Fruit fly (Drosophila melanogaster) whole organism, embryonic: ENCODE results near the gene Gr93a.
A peak's percentile ranks its signal among the peaks of the same experiment; 100 is the strongest.

Source experiments
- Ada2b ChIP-seq: fragments of 200-800 bp; sonication (Bioruptor generic); IDR thresholded peaks from 2 replicates; pipeline ENCODE4 v1.3.6; 2022; ENCODE audit warnings: missing biosample characterization, missing genetic modification characterization
- Bgb ChIP-seq: fragments of 200-800 bp; sonication (Bioruptor generic); IDR thresholded peaks from 2 replicates; pipeline ENCODE4 v1.3.6; 2022; ENCODE audit warnings: missing biosample characterization, missing genetic modification characterization; ENCODE audit not compliant: partially characterized antibody
- Blimp-1 ChIP-seq: fragments of 200-800 bp; sonication (Bioruptor generic); optimal IDR thresholded peaks from 3 replicates; lab custom pipeline; 2018; ENCODE audit warnings: missing biosample characterization, missing genetic modification characterization, mild to moderate bottlenecking, moderate library complexity, missing genetic modification reagents
- C15 ChIP-seq: fragments of 200-800 bp; sonication (Bioruptor generic); IDR thresholded peaks from 3 replicates; pipeline ENCODE4 v1.3.6; 2022; ENCODE audit warnings: missing biosample characterization, missing genetic modification characterization
- CG10959 ChIP-seq: fragments of 200-800 bp; sonication (Bioruptor generic); IDR thresholded peaks from 2 replicates; pipeline ENCODE4 v1.3.6; 2022; ENCODE audit warnings: missing biosample characterization, missing genetic modification characterization
- CG11696 ChIP-seq: fragments of 200-800 bp; sonication (Bioruptor generic); IDR thresholded peaks from 2 replicates; pipeline ENCODE4 v1.3.6; 2022; ENCODE audit warnings: missing biosample characterization, missing genetic modification characterization
- CG11723 ChIP-seq: fragments of 200-800 bp; sonication (Bioruptor generic); optimal IDR thresholded peaks from 2 replicates; lab custom pipeline; 2017; ENCODE audit warnings: missing biosample characterization, mild to moderate bottlenecking, missing genetic modification characterization
- CG12155 ChIP-seq: fragments of 200-800 bp; sonication (Bioruptor generic); optimal IDR thresholded peaks from 3 replicates; lab custom pipeline; 2016; ENCODE audit warnings: missing biosample characterization, missing genetic modification characterization
- CG12942 ChIP-seq: fragments of 200-800 bp; sonication (Bioruptor generic); optimal IDR thresholded peaks from 3 replicates; lab custom pipeline; 2016; ENCODE audit warnings: missing biosample characterization, missing genetic modification characterization
- CG14050 ChIP-seq: fragments of 200-800 bp; sonication (Bioruptor generic); IDR thresholded peaks from 3 replicates; pipeline ENCODE4 v1.3.6; 2022; ENCODE audit warnings: missing biosample characterization, missing genetic modification characterization
- CG1529 ChIP-seq: fragments of 200-800 bp; sonication (Bioruptor generic); optimal IDR thresholded peaks from 3 replicates; lab custom pipeline; 2018; ENCODE audit warnings: missing biosample characterization, missing genetic modification characterization
- CG1647 ChIP-seq: fragments of 200-800 bp; sonication (Bioruptor generic); optimal IDR thresholded peaks from 3 replicates; lab custom pipeline; 2016; ENCODE audit warnings: missing biosample characterization, missing genetic modification characterization
- CG17612 ChIP-seq: fragments of 200-800 bp; sonication (Bioruptor generic); IDR thresholded peaks from 2 replicates; pipeline ENCODE4 v1.3.6; 2022; ENCODE audit warnings: missing biosample characterization, missing genetic modification characterization
- CG17802 ChIP-seq: fragments of 200-800 bp; sonication (Bioruptor generic); optimal IDR thresholded peaks from 2 replicates; lab custom pipeline; 2018; ENCODE audit warnings: missing biosample characterization, mild to moderate bottlenecking, missing genetic modification characterization, moderate library complexity
- CG2120 ChIP-seq: fragments of 200-800 bp; sonication (Bioruptor generic); optimal IDR thresholded peaks from 3 replicates; lab custom pipeline; 2016; ENCODE audit warnings: missing biosample characterization, missing genetic modification characterization
- CG32767 ChIP-seq: fragments of 200-800 bp; sonication (Bioruptor generic); IDR thresholded peaks from 2 replicates; pipeline ENCODE4 v1.3.6; 2022; ENCODE audit warnings: missing biosample characterization, missing genetic modification characterization
- CG33213 ChIP-seq: fragments of 200-800 bp; sonication (Bioruptor generic); optimal IDR thresholded peaks from 3 replicates; lab custom pipeline; 2016; ENCODE audit warnings: missing biosample characterization, missing genetic modification characterization
- CG4328 ChIP-seq: fragments of 200-800 bp; sonication (Bioruptor generic); optimal IDR thresholded peaks from 3 replicates; lab custom pipeline; 2017; ENCODE audit warnings: missing biosample characterization, missing genetic modification reagents, missing genetic modification characterization
- CG4730 ChIP-seq: fragments of 200-800 bp; sonication (Bioruptor generic); IDR thresholded peaks from 2 replicates; pipeline ENCODE4 v1.3.6; 2022; ENCODE audit warnings: missing biosample characterization, missing genetic modification characterization
- CG6813 ChIP-seq: fragments of 200-800 bp; sonication (Bioruptor generic); optimal IDR thresholded peaks from 2 replicates; lab custom pipeline; 2017; ENCODE audit warnings: missing biosample characterization, missing genetic modification characterization, mild to moderate bottlenecking, moderate library complexity, missing genetic modification reagents
- CG8388 ChIP-seq: fragments of 200-800 bp; sonication (Bioruptor generic); optimal IDR thresholded peaks from 2 replicates; lab custom pipeline; 2019; ENCODE audit warnings: missing biosample characterization, mild to moderate bottlenecking, missing genetic modification characterization, moderate library complexity
- CTCF ChIP-seq: fragments of 200-800 bp; sonication (Bioruptor generic); optimal IDR thresholded peaks from 2 replicates; lab custom pipeline; 2017; ENCODE audit warnings: missing biosample characterization, mild to moderate bottlenecking, missing genetic modification characterization, moderate library complexity
- GATAe ChIP-seq: fragments of 200-800 bp; sonication (Bioruptor generic); conservative IDR thresholded peaks from 2 replicates; pipeline ENCODE4 v1.3.6; 2022; ENCODE audit warnings: missing biosample characterization, missing genetic modification characterization
- Jarid2 ChIP-seq: fragments of 200-800 bp; sonication (Bioruptor generic); optimal IDR thresholded peaks from 3 replicates; lab custom pipeline; 2017; ENCODE audit warnings: mild to moderate bottlenecking, missing biosample characterization, missing genetic modification reagents, missing genetic modification characterization
- MBD-R2 ChIP-seq: fragments of 200-800 bp; sonication (Bioruptor generic); IDR thresholded peaks from 2 replicates; pipeline ENCODE4 v1.3.6; 2022; ENCODE audit warnings: missing biosample characterization, missing genetic modification characterization
- Mad ChIP-seq: fragments of 200-800 bp; sonication (Bioruptor generic); optimal IDR thresholded peaks from 2 replicates; lab custom pipeline; 2016; ENCODE audit warnings: missing biosample characterization, missing genetic modification characterization
- Mrtf ChIP-seq: fragments of 200-800 bp; sonication (Bioruptor generic); IDR thresholded peaks from 3 replicates; pipeline ENCODE4 v1.3.6; 2022; ENCODE audit warnings: missing biosample characterization, missing genetic modification characterization
- Oaz ChIP-seq: fragments of 200-800 bp; sonication (Bioruptor generic); IDR thresholded peaks from 2 replicates; pipeline ENCODE4 v1.3.6; 2022; ENCODE audit warnings: missing biosample characterization, missing genetic modification characterization
- Pdp1 ChIP-seq, 2 experiments: fragments of 200-800 bp; sonication (Bioruptor generic); optimal IDR thresholded peaks; 3 replicates each; lab custom pipeline; 2016; ENCODE audit warnings: missing biosample characterization in 2 of 2, missing genetic modification characterization in 2 of 2, mild to moderate bottlenecking in 1 of 2, moderate library complexity in 1 of 2
- Six4 ChIP-seq: fragments of 200-800 bp; sonication (Bioruptor generic); optimal IDR thresholded peaks from 2 replicates; lab custom pipeline; 2016; ENCODE audit warnings: missing biosample characterization, missing genetic modification characterization
- abd-A ChIP-seq: fragments of 200-800 bp; sonication (Bioruptor generic); optimal IDR thresholded peaks from 3 replicates; lab custom pipeline; 2019; ENCODE audit warnings: missing biosample characterization, mild to moderate bottlenecking, missing genetic modification characterization, moderate library complexity
- ara ChIP-seq: fragments of 200-800 bp; sonication (Bioruptor generic); IDR thresholded peaks from 2 replicates; pipeline ENCODE4 v1.3.6; 2022; ENCODE audit warnings: missing biosample characterization, missing genetic modification characterization
- cad ChIP-seq: fragments of >200 bp; optimal IDR thresholded peaks from 2 replicates; lab custom pipeline; 2017; ENCODE audit warnings: missing biosample characterization, missing genetic modification characterization
- dysf ChIP-seq: fragments of 200-800 bp; sonication (Bioruptor generic); IDR thresholded peaks from 3 replicates; pipeline ENCODE4 v1.3.6; 2022; ENCODE audit warnings: missing biosample characterization, missing genetic modification characterization
- fu2 ChIP-seq: fragments of 200-800 bp; sonication (Bioruptor generic); optimal IDR thresholded peaks from 2 replicates; lab custom pipeline; 2016; ENCODE audit warnings: missing biosample characterization, missing genetic modification characterization
- gsb-n ChIP-seq: fragments of 200-800 bp; sonication (Bioruptor generic); optimal IDR thresholded peaks from 3 replicates; lab custom pipeline; 2018; ENCODE audit warnings: missing biosample characterization, mild to moderate bottlenecking, missing genetic modification characterization
- jumu ChIP-seq: fragments of 200-800 bp; sonication (Bioruptor generic); optimal IDR thresholded peaks from 3 replicates; lab custom pipeline; 2016; ENCODE audit warnings: missing biosample characterization, missing genetic modification characterization
- kni ChIP-seq: fragments of 200-800 bp; sonication (Bioruptor generic); optimal IDR thresholded peaks from 3 replicates; lab custom pipeline; 2017; ENCODE audit warnings: mild to moderate bottlenecking, missing biosample characterization, missing genetic modification reagents, missing genetic modification characterization
- lab ChIP-seq: fragments of 200-800 bp; sonication (Bioruptor generic); optimal IDR thresholded peaks from 3 replicates; lab custom pipeline; 2017; ENCODE audit warnings: missing biosample characterization, missing genetic modification characterization, mild to moderate bottlenecking, moderate library complexity, missing genetic modification reagents
- lbe ChIP-seq: fragments of 200-800 bp; sonication (Bioruptor generic); optimal IDR thresholded peaks from 2 replicates; lab custom pipeline; 2016; ENCODE audit warnings: missing biosample characterization, mild to moderate bottlenecking, missing genetic modification characterization
- lmd ChIP-seq: fragments of 200-800 bp; sonication (Bioruptor generic); IDR thresholded peaks from 2 replicates; pipeline ENCODE4 v1.3.6; 2022; ENCODE audit warnings: missing biosample characterization, missing genetic modification characterization
- mam ChIP-seq: fragments of 200-800 bp; sonication (Bioruptor generic); optimal IDR thresholded peaks from 3 replicates; lab custom pipeline; 2016; ENCODE audit warnings: missing biosample characterization, missing genetic modification characterization
- org-1 ChIP-seq: fragments of 200-800 bp; sonication (Bioruptor generic); optimal IDR thresholded peaks from 2 replicates; lab custom pipeline; 2017; ENCODE audit warnings: missing biosample characterization, missing genetic modification characterization
- pan ChIP-seq, 4 experiments: fragments of >200 bp in 3 of 4; fragments of 200-800 bp in 1 of 4; sonication (Bioruptor generic) in 1 of 4; optimal IDR thresholded peaks in 3 of 4; IDR thresholded peaks in 1 of 4; 2 replicates each; pipeline versions ENCODE4 v1.3.6 to Lab custom; 2017 to 2022; ENCODE audit warnings: missing biosample characterization in 2 of 4, missing genetic modification characterization in 2 of 4, mixed read lengths in 1 of 4
- pum ChIP-seq: fragments of 200-800 bp; sonication (Bioruptor generic); optimal IDR thresholded peaks from 2 replicates; lab custom pipeline; 2016; ENCODE audit warnings: missing biosample characterization, missing genetic modification characterization
- sd ChIP-seq: fragments of 200-800 bp; sonication (Bioruptor generic); optimal IDR thresholded peaks from 3 replicates; lab custom pipeline; 2018; ENCODE audit warnings: missing biosample characterization, mild to moderate bottlenecking, missing genetic modification characterization, moderate library complexity
- sens-2 ChIP-seq: fragments of 200-800 bp; sonication (Bioruptor generic); IDR thresholded peaks from 2 replicates; pipeline ENCODE4 v1.3.6; 2022; ENCODE audit warnings: missing biosample characterization, missing genetic modification characterization
- slbo ChIP-seq: fragments of 200-800 bp; sonication (Bioruptor generic); IDR thresholded peaks from 2 replicates; pipeline ENCODE4 v1.3.6; 2022; ENCODE audit warnings: missing biosample characterization, missing genetic modification characterization
- slp2 ChIP-seq: fragments of 200-800 bp; sonication (Bioruptor generic); optimal IDR thresholded peaks from 2 replicates; lab custom pipeline; 2016; ENCODE audit warnings: missing biosample characterization, missing genetic modification characterization
- trh ChIP-seq: fragments of 200-800 bp; sonication (Bioruptor generic); optimal IDR thresholded peaks from 2 replicates; lab custom pipeline; 2016; ENCODE audit warnings: missing biosample characterization, missing genetic modification characterization
- unc-4 ChIP-seq: fragments of 200-800 bp; sonication (Bioruptor generic); IDR thresholded peaks from 2 replicates; pipeline ENCODE4 v1.3.6; 2022; ENCODE audit warnings: missing biosample characterization, missing genetic modification characterization; ENCODE audit not compliant: partially characterized antibody

Gene Gr93a

dm6 chr3R:21848987-21849442, 16.7 kb downstream of the Gr93a start (continued):
- no peak for TF ChIP-seq CG17612 (GFP tag; lab: Robert Waterston, UW)
- TF ChIP-seq Six4 (GFP tag; lab: Kevin White, UChicago) = peak; percentile 75
- peak; percentile 76 to 78 for TF ChIP-seq Pdp1 (GFP tag; optimal IDR thresholded peaks at IDR 0.05; lab: Kevin White, UChicago)
- TF ChIP-seq CG17802 = no peak
- TF ChIP-seq abd-A = no peak
- TF ChIP-seq CG12942 (GFP tag; lab: Kevin White, UChicago) = peak; percentile 47
- TF ChIP-seq trh (GFP tag; lab: Kevin White, UChicago) = no peak
- TF ChIP-seq Bgb = no peak
- peak; percentile 50 for TF ChIP-seq lmd (GFP tag; lab: Robert Waterston, UW)
- TF ChIP-seq CG14050 (GFP tag; lab: Robert Waterston, UW) = peak; percentile 21; the same call in 2 of the 3 replicates
- peak; percentile 72 for TF ChIP-seq lab (GFP tag; lab: Kevin White, UChicago)
- peak; percentile 42 for TF ChIP-seq mam (GFP tag; lab: Kevin White, UChicago)
- TF ChIP-seq MBD-R2 (GFP tag; lab: Robert Waterston, UW) = no peak
- no peak for TF ChIP-seq cad (GFP tag; lab: Kevin White, UChicago)
- no peak for TF ChIP-seq unc-4 (GFP tag; lab: Robert Waterston, UW)
- peak; percentile 30 for TF ChIP-seq jumu
- TF ChIP-seq CG4730 (GFP tag; lab: Robert Waterston, UW) = no peak
- peak; percentile 37 for TF ChIP-seq slbo (GFP tag; lab: Robert Waterston, UW)
- TF ChIP-seq dysf (GFP tag; lab: Robert Waterston, UW) = peak; percentile 63
- TF ChIP-seq CG11723 = peak; percentile 51
- peak; percentile 56 for TF ChIP-seq gsb-n (tag; lab: Kevin White, UChicago)
- TF ChIP-seq Oaz (GFP tag; lab: Robert Waterston, UW) = no peak
- TF ChIP-seq fu2 (GFP tag; lab: Kevin White, UChicago) = no peak
- TF ChIP-seq pum (GFP tag; lab: Kevin White, UChicago) = peak; percentile 63
- no peak for TF ChIP-seq C15 (GFP tag; lab: Robert Waterston, UW)
- peak; percentile 77 for TF ChIP-seq CG8388 (GFP tag; lab: Kevin White, UChicago)
- peak; percentile 87 for TF ChIP-seq CG11696

- TF ChIP-seq CTCF (GFP tag; lab: Kevin White, UChicago) = no peak
- 0 out of 2 replicates have a peak, but pooled peaks have one; percentile 28 for TF ChIP-seq CG10959
- TF ChIP-seq GATAe (GFP tag; lab: Robert Waterston, UW) = no peak
- peak; percentile 61 for TF ChIP-seq Blimp-1
- TF ChIP-seq ara (GFP tag; lab: Robert Waterston, UW) = peak; percentile 63
- no peak; the same call in 1 of the 2 replicates for TF ChIP-seq CG32767 (GFP tag; lab: Robert Waterston, UW)
- peak; percentile 46 for TF ChIP-seq CG12155 (GFP tag; lab: Kevin White, UChicago)
- TF ChIP-seq Mrtf (GFP tag; lab: Robert Waterston, UW) = 0 out of 3 replicates have a peak, but pooled peaks have one; percentile 40
- TF ChIP-seq Ada2b = 0 out of 2 replicates have a peak, but pooled peaks have one; percentile 18
- TF ChIP-seq CG1647 = no peak
- no peak for TF ChIP-seq CG6813 (GFP tag; lab: Kevin White, UChicago)
- TF ChIP-seq CG4328 = no peak
- TF ChIP-seq CG2120 (GFP tag; lab: Kevin White, UChicago) = peak; percentile 4
- peak; percentile 40; the same call in 1 of the 3 replicates for TF ChIP-seq dysf (GFP tag; lab: Robert Waterston, UW)
- peak; percentile 28 for TF ChIP-seq slp2 (GFP tag; lab: Kevin White, UChicago)
- no peak for TF ChIP-seq CG33213
- no peak for TF ChIP-seq lbe
- TF ChIP-seq Mad = no peak
- TF ChIP-seq pan (optimal IDR thresholded peaks at IDR 0.05; lab: Kevin White, UChicago) = no peak
- no peak for TF ChIP-seq pan (GFP tag; optimal IDR thresholded peaks at IDR 0.05 in 1 of 2, IDR thresholded peaks at IDR 0.05 in 1 of 2)
- TF ChIP-seq sd (tag; lab: Kevin White, UChicago) = peak; percentile 50
- no peak for TF ChIP-seq C15 (GFP tag; lab: Robert Waterston, UW)
- peak; percentile 30 for TF ChIP-seq kni (GFP tag; lab: Kevin White, UChicago)
- TF ChIP-seq org-1 (GFP tag; lab: Kevin White, UChicago) = peak; percentile 28
- no peak for TF ChIP-seq Jarid2
- no peak for TF ChIP-seq sens-2 (GFP tag; lab: Robert Waterston, UW)
- peak; percentile 19 for TF ChIP-seq CG1529 (GFP tag; lab: Kevin White, UChicago)
Measured at dm6 chr3R:21849988-21850460, 17.7 kb downstream of the Gr93a start.
